Worm (Caenorhabditis elegans) whole organism, young adult: ENCODE results near the gene vha-2.

ENCODE experiments used
- F57C9.4 ChIP-seq: sonication (generic microtip); optimal IDR thresholded peaks from 2 replicates; lab custom pipeline; 2017; ENCODE audit warnings: mild to moderate bottlenecking, missing genetic modification characterization, missing compliant biosample characterization
- ceh-40 ChIP-seq: fragments of 200-800 bp; sonication (Bioruptor generic); IDR thresholded peaks from 2 replicates; pipeline ENCODE4 v1.3.6; 2022; ENCODE audit warnings: missing genetic modification characterization, missing compliant biosample characterization
- fkh-3 ChIP-seq: sonication (generic microtip); optimal IDR thresholded peaks from 2 replicates; lab custom pipeline; 2016; ENCODE audit warnings: mild to moderate bottlenecking, missing genetic modification characterization, missing compliant biosample characterization
- madf-3 ChIP-seq: fragments of 200-800 bp; sonication (Bioruptor generic); IDR thresholded peaks from 2 replicates; pipeline ENCODE4 v1.3.6; 2022; ENCODE audit warnings: missing genetic modification reagents, missing genetic modification characterization, missing compliant biosample characterization
- repo-1 ChIP-seq: sonication (generic microtip); optimal IDR thresholded peaks from 2 replicates; lab custom pipeline; 2017; ENCODE audit warnings: mild to moderate bottlenecking, missing genetic modification characterization, missing compliant biosample characterization

ce11 chrIII:9768023-9768422, 13.9 kb upstream of the vha-2 start:
- no peak for TF ChIP-seq fkh-3 (tag; lab: Kevin White, UChicago)
- TF ChIP-seq ceh-40 = no peak
- no peak for TF ChIP-seq madf-3 (GFP tag; lab: Robert Waterston, UW)
- no peak for TF ChIP-seq repo-1 (tag; lab: Kevin White, UChicago)
- TF ChIP-seq F57C9.4 (tag; lab: Kevin White, UChicago) = no peak
